Fruit fly (Drosophila melanogaster): ENCODE measurements around the gene Pop1.

DNA sequence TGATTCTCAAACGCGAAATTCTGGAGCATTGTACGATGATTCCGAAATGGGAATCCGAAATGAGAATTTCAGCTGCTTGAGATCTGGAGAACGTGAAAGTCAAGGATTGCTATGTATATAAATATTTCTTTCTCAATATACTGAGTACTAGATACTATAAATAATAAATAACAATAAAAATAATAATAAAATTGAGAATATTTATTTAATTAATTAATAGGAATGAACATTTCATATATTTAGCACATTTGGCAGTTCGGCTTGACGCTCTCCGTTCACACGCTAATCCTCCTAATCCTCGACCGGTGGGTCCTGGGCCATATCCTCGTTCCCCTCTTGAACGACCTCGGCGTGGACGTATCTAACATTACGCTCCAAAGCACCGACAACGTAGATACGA is 8.1 kb upstream of the Pop1 start, which contains the start of gene CG34435:
- TF ChIP-seq EcR (GFP tag; optimal IDR thresholded peaks at IDR 0.05) (no peak), Pif1B (GFP tag; optimal IDR thresholded peaks at IDR 0.05) (no peak), CG12605 (GFP tag; IDR thresholded peaks at IDR 0.05) (no peak), Snoo (tag; optimal IDR thresholded peaks at IDR 0.05) (no peak), CG4496 (GFP tag; IDR thresholded peaks at IDR 0.05) (no peak)

Measured in whole organism, pupa.